Fruit fly (Drosophila melanogaster): Measurements from ENCODE around the gene ACXD.

Gene ACXD

DNA sequence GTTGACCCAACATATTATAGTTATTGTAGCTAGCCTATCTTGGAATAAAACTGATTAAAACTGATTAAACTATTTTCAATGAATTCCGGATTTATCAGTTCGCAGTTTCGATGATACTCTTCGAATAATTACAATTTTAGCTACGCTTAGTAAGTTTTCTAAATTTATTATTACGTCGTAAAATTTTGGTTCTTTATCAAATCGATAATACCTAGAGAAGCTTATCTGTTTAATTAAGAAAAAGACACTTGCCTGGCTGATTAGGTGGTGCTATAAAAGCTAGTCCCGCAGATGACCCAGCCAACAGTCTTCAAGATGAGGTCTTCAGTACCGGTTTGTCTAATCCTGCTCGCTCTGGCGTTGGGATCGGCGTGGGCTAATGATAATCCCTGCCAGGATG lies 31.1 kb downstream of the ACXD start, which contains the start of gene CG32302:
CG32302 (plus strand) TSS at position 301 of the 400 bp plus-strand sequence.
- TF ChIP-seq CG10348 (GFP tag; IDR thresholded peaks at IDR 0.05) (no peak), Ets98B (GFP tag; IDR thresholded peaks at IDR 0.05) (no peak), rn (GFP tag; IDR thresholded peaks at IDR 0.05) (no peak), CG8159 (tag; optimal IDR thresholded peaks at IDR 0.05) (no peak), Snoo (tag; optimal IDR thresholded peaks at IDR 0.05) (no peak), CG13204 (GFP tag; optimal IDR thresholded peaks at IDR 0.05) (no peak)

DNA sequence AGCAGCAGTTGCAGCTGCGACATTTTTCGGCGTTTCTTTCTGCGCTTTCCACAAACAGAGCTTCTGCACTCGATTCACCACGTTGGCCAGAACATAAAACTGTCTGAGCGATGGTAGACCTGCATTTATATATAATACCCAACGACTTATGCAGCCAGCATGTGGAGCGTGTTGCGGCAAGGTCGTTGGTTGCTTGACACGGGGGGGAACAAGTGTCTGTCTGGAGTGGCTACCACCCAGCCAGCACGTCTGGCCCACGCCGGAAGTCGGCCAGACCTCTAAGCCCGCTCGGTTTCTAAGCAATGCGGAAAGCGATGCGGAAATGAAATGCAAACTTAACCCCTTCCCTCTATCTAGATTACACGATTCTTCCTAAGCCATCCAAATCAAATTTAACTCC lies 35.3 kb downstream of the ACXD start, which contains the start of gene yellow-g:
yellow-g (minus strand) TSS at position 101 of the 400 bp plus-strand sequence.
- TF ChIP-seq D1 (tag; optimal IDR thresholded peaks at IDR 0.05) (no peak), Ets98B (GFP tag; IDR thresholded peaks at IDR 0.05) (no peak), Snoo (tag; optimal IDR thresholded peaks at IDR 0.05) (no peak), CG34367 (tag; optimal IDR thresholded peaks at IDR 0.05) (no peak), CG32121 (GFP tag; IDR thresholded peaks at IDR 0.05) (no peak), CG8159 (tag; optimal IDR thresholded peaks at IDR 0.05) (no peak), CG17806 (tag; optimal IDR thresholded peaks at IDR 0.05) (no peak), CG13204 (GFP tag; optimal IDR thresholded peaks at IDR 0.05) (no peak), Pif1B (GFP tag; optimal IDR thresholded peaks at IDR 0.05) (no peak), gl (tag; optimal IDR thresholded peaks at IDR 0.05) (no peak), CG12605 (GFP tag; IDR thresholded peaks at IDR 0.05) (no peak), rn (GFP tag; IDR thresholded peaks at IDR 0.05) (no peak), Pif1A (GFP tag; optimal IDR thresholded peaks at IDR 0.05) (no peak), CG9948 (tag; optimal IDR thresholded peaks at IDR 0.05) (no peak)

DNA sequence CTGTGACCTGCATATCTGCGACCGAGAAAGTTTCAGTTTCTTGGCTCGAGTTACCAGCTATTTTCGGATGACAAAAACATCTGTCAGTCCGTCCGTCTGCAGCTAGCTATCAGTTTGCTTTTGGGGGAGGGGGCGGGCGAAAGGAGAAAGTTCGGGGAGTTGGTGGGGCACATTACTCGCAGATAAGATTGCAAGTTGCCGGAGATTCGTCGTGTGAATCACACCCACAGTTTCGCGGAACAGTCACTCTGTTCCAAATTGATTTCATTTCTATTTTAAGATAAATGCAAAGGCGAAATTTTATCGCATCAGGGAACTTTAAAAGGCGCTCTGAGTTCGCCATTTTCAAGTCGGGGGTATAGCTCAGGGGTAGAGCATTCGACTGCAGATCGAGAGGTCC lies 36.0 kb downstream of the ACXD start:
- no peak for TF ChIP-seq CG8301 (tag; optimal IDR thresholded peaks at IDR 0.05)
- no peak for TF ChIP-seq CG34367 (tag; optimal IDR thresholded peaks at IDR 0.05)
- no peak for TF ChIP-seq CG17806 (tag; optimal IDR thresholded peaks at IDR 0.05)
- TF ChIP-seq EcR (GFP tag; optimal IDR thresholded peaks at IDR 0.05), result no peak
- no peak for TF ChIP-seq Pif1B (GFP tag; optimal IDR thresholded peaks at IDR 0.05)

DNA sequence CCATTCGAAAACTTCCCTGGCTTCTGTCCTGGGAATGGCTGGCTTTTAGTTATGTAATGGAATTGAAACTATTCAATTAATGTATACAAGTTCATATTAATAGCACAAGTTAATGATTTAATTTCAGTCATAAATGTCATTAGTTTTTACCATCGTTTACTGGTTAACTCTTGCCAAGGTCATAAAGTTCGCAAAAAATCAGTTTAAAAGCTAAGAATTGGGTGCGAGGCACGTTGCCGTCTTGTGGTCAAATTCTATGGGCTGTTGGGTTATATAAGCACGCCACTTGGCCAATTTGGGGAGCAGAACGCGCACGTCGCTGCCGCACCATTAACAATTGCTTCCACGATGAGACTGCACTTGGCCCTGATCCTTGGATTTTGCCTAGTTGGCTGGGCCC lies 38.8 kb downstream of the ACXD start, which contains the start of gene yellow-g2:
yellow-g2 (plus strand) TSS at position 301 of the 400 bp plus-strand sequence.
- TF ChIP-seq CG32121 (GFP tag; IDR thresholded peaks at IDR 0.05), result no peak
- TF ChIP-seq CG10348 (GFP tag; IDR thresholded peaks at IDR 0.05), result no peak
- TF ChIP-seq CG34367 (tag; optimal IDR thresholded peaks at IDR 0.05), result no peak
- TF ChIP-seq CG15710 (tag; optimal IDR thresholded peaks at IDR 0.05), result no peak
- no peak for TF ChIP-seq CG4496 (GFP tag; IDR thresholded peaks at IDR 0.05)
- no peak for TF ChIP-seq Ets98B (GFP tag; IDR thresholded peaks at IDR 0.05)
- no peak for TF ChIP-seq CG12605 (GFP tag; IDR thresholded peaks at IDR 0.05)
- no peak for TF ChIP-seq rn (GFP tag; IDR thresholded peaks at IDR 0.05)
- no peak for TF ChIP-seq Snoo (tag; optimal IDR thresholded peaks at IDR 0.05)
- TF ChIP-seq D1 (tag; optimal IDR thresholded peaks at IDR 0.05), result no peak
- TF ChIP-seq fd96Ca (GFP tag; IDR thresholded peaks at IDR 0.05), result no peak
- no peak for TF ChIP-seq CG8301 (tag; optimal IDR thresholded peaks at IDR 0.05)
- no peak for TF ChIP-seq Pif1A (GFP tag; optimal IDR thresholded peaks at IDR 0.05)
- no peak for TF ChIP-seq CG8159 (tag; optimal IDR thresholded peaks at IDR 0.05)
- no peak for TF ChIP-seq gl (tag; optimal IDR thresholded peaks at IDR 0.05)
- no peak for TF ChIP-seq CG14655 (GFP tag; optimal IDR thresholded peaks at IDR 0.05)
- no peak for TF ChIP-seq CG9948 (tag; optimal IDR thresholded peaks at IDR 0.05)

DNA sequence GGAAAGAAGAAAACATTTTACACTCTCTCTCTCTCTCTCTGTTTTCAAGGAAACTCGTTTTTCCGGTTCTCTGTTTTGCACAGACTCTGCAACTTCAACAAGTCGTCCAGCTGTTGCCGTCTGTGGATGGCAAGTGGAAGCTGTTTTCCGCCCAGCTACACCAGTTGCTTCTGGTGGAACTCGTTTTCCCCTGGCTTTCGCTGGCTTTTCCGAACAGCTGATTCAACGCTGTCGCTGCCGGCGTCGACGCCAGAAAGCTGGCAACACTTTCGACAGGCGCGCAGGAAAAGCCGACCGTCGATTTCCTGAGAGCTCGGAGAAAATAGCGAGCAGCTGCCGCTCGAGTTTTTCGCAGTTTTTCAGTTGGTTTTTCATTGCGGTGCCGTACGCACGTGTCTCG lies 45.1 kb downstream of the ACXD start, which contains the start of gene MsR2:
MsR2 (plus strand) TSS at position 378 of the 400 bp plus-strand sequence.
- no peak for TF ChIP-seq Pif1A (GFP tag; optimal IDR thresholded peaks at IDR 0.05)
- TF ChIP-seq EcR (GFP tag; optimal IDR thresholded peaks at IDR 0.05), result no peak
- no peak for TF ChIP-seq CG15710 (tag; optimal IDR thresholded peaks at IDR 0.05)
- no peak for TF ChIP-seq gl (tag; optimal IDR thresholded peaks at IDR 0.05)
- TF ChIP-seq CG8159 (tag; optimal IDR thresholded peaks at IDR 0.05), result no peak
- TF ChIP-seq fd96Ca (GFP tag; IDR thresholded peaks at IDR 0.05), result no peak
- no peak for TF ChIP-seq CG17806 (tag; optimal IDR thresholded peaks at IDR 0.05)
- no peak for TF ChIP-seq CG9948 (tag; optimal IDR thresholded peaks at IDR 0.05)
- TF ChIP-seq Ets98B (GFP tag; IDR thresholded peaks at IDR 0.05), result 0 out of 2 replicates have a peak, but pooled peaks have one; percentile 11
- peak; percentile 13 for TF ChIP-seq CG14655 (GFP tag; optimal IDR thresholded peaks at IDR 0.05)
- no peak for TF ChIP-seq CG8301 (tag; optimal IDR thresholded peaks at IDR 0.05)
- TF ChIP-seq CG12605 (GFP tag; IDR thresholded peaks at IDR 0.05), result peak; percentile 90
- no peak for TF ChIP-seq CG13204 (GFP tag; optimal IDR thresholded peaks at IDR 0.05)
- TF ChIP-seq rn (GFP tag; IDR thresholded peaks at IDR 0.05), result no peak
- TF ChIP-seq Pif1B (GFP tag; optimal IDR thresholded peaks at IDR 0.05), result no peak
- TF ChIP-seq D1 (tag; optimal IDR thresholded peaks at IDR 0.05), result no peak
- no peak for TF ChIP-seq CG10348 (GFP tag; IDR thresholded peaks at IDR 0.05)
- TF ChIP-seq CG34367 (tag; optimal IDR thresholded peaks at IDR 0.05), result no peak
- peak; percentile 74; the same call in 2 of the 3 replicates for TF ChIP-seq CG4496 (GFP tag; IDR thresholded peaks at IDR 0.05)
- no peak for TF ChIP-seq Snoo (tag; optimal IDR thresholded peaks at IDR 0.05)
- no peak for TF ChIP-seq CG32121 (GFP tag; IDR thresholded peaks at IDR 0.05)
